Fruit fly (Drosophila melanogaster): ENCODE results near the gene kar.

kar gene

dm6 chr3R:12722392-12722914 is 33.3 kb upstream of the kar start, which contains the start of gene Men (continued):
- TF ChIP-seq chn (GFP tag; optimal IDR thresholded peaks at IDR 0.05) (no peak), Lpt (GFP tag; optimal IDR thresholded peaks at IDR 0.05) (no peak), sim (GFP tag; IDR thresholded peaks at IDR 0.05) (no peak), ssp (GFP tag; IDR thresholded peaks at IDR 0.05) (peak; percentile 49), bsh (GFP tag; optimal IDR thresholded peaks at IDR 0.05) (peak in 1 of 2 experiments; percentile 48), CG31365 (tag; optimal IDR thresholded peaks at IDR 0.05) (no peak), ewg (GFP tag; optimal IDR thresholded peaks at IDR 0.05) (no peak), Nf-YB (GFP tag; optimal IDR thresholded peaks at IDR 0.05) (peak; percentile 19), vnd (GFP tag; IDR thresholded peaks at IDR 0.05; ENCODE audit: partially characterized antibody) (no peak), CG9817 (tag; optimal IDR thresholded peaks at IDR 0.05) (peak; percentile 62), jigr1 (GFP tag; IDR thresholded peaks at IDR 0.05) (no peak), CG12942 (GFP tag; optimal IDR thresholded peaks at IDR 0.05) (peak; percentile 41), CG14965 (GFP tag; optimal IDR thresholded peaks at IDR 0.05; ENCODE audit: borderline replicate concordance) (no peak), sr (GFP tag; IDR thresholded peaks at IDR 0.05) (no peak), CTCF (GFP tag; optimal IDR thresholded peaks at IDR 0.05) (no peak), zfh2 (GFP tag; optimal IDR thresholded peaks at IDR 0.05) (no peak), CrebB (tag; optimal IDR thresholded peaks at IDR 0.05) (no peak), Rfx (GFP tag; IDR thresholded peaks at IDR 0.05) (peak; percentile 60), Six4 (GFP tag; optimal IDR thresholded peaks at IDR 0.05) (peak; percentile 13), Fer1 (GFP tag; optimal IDR thresholded peaks at IDR 0.05) (peak; percentile 76), CG9215 (GFP tag; IDR thresholded peaks at IDR 0.05) (peak; percentile 52), so (GFP tag; IDR thresholded peaks at IDR 0.05) (peak; percentile 59; the same call in 1 of the 3 replicates), H2.0 (GFP tag; IDR thresholded peaks at IDR 0.05) (no peak), pho (GFP tag; optimal IDR thresholded peaks at IDR 0.05) (no peak), Lim3 (GFP tag; IDR thresholded peaks at IDR 0.05) (no peak), CG11085 (GFP tag; IDR thresholded peaks at IDR 0.05) (no peak), Vsx1 (GFP tag; optimal IDR thresholded peaks at IDR 0.05) (peak; percentile 16), Chrac-16 (GFP tag; optimal IDR thresholded peaks at IDR 0.05) (peak; percentile 20), HLHmδ (GFP tag; optimal IDR thresholded peaks at IDR 0.05) (no peak), run (tag; optimal IDR thresholded peaks at IDR 0.05) (peak; percentile 31), CG2199 (GFP tag; IDR thresholded peaks at IDR 0.05) (no peak), Xrp1 (GFP tag; IDR thresholded peaks at IDR 0.05) (peak; percentile 68), CG3847 (GFP tag; IDR thresholded peaks at IDR 0.05) (no peak), klu (GFP tag; IDR thresholded peaks at IDR 0.05) (peak; percentile 47; the same call in 1 of the 2 replicates), CG10274 (GFP tag; optimal IDR thresholded peaks at IDR 0.05) (no peak), dysf (GFP tag; IDR thresholded peaks at IDR 0.05) (peak; percentile 80), luna (GFP tag; optimal IDR thresholded peaks at IDR 0.05) (no peak), CG7271 (tag; optimal IDR thresholded peaks at IDR 0.05) (no peak), rib (GFP tag; IDR thresholded peaks at IDR 0.05) (no peak), GATAe (GFP tag; conservative IDR thresholded peaks at IDR 0.05) (no peak), Fer2 (tag; optimal IDR thresholded peaks at IDR 0.05) (peak; percentile 34), CG17612 (GFP tag; IDR thresholded peaks at IDR 0.05) (no peak), Pdp1 (GFP tag; optimal IDR thresholded peaks at IDR 0.05) (peak; percentile 4 to 18), ro (GFP tag; IDR thresholded peaks at IDR 0.05) (peak; percentile 19; the same call in 1 of the 2 replicates), Dref (GFP tag; IDR thresholded peaks at IDR 0.05) (no peak), CG13287 (GFP tag; IDR thresholded peaks at IDR 0.05; ENCODE audit: partially characterized antibody) (no peak), CG4730 (GFP tag; IDR thresholded peaks at IDR 0.05) (0 out of 2 replicates have a peak, but pooled peaks have one; percentile 37), danr (GFP tag; IDR thresholded peaks at IDR 0.05) (no peak), Taf1 (GFP tag; IDR thresholded peaks at IDR 0.05) (no peak), ranshi (GFP tag; IDR thresholded peaks at IDR 0.05) (peak; percentile 65), CG18262 (tag; optimal IDR thresholded peaks at IDR 0.05) (peak; percentile 63), CG3407 (GFP tag; optimal IDR thresholded peaks at IDR 0.05) (peak; percentile 37)
